Worm (Caenorhabditis elegans): ENCODE measurements around the gene F54D1.6.

F54D1.6 gene

ce11 chrIV:11316106-11316505 lies 28.5 kb downstream of the F54D1.6 start:
- TF ChIP-seq ref-1 (GFP tag; conservative IDR thresholded peaks at IDR 0.05): no peak
- no peak for TF ChIP-seq flt-1 (GFP tag; IDR thresholded peaks at IDR 0.05)
- no peak for TF ChIP-seq T22C8.4 (GFP tag; IDR thresholded peaks at IDR 0.05)
- no peak for TF ChIP-seq ztf-23 (GFP tag; IDR thresholded peaks at IDR 0.05)
- no peak for TF ChIP-seq med-1 (GFP tag; optimal IDR thresholded peaks at IDR 0.05; ENCODE audit: insufficient read depth)
- no peak for TF ChIP-seq cog-1 (tag; optimal IDR thresholded peaks at IDR 0.05)

ce11 chrIV:11316640-11317039 lies 29.0 kb downstream of the F54D1.6 start:
- TF ChIP-seq tab-1 (GFP tag; IDR thresholded peaks at IDR 0.05) (no peak), klf-2 (GFP tag; conservative IDR thresholded peaks at IDR 0.05) (no peak)

ce11 chrIV:11317119-11317518 lies 29.5 kb downstream of the F54D1.6 start, which contains the start of gene gspd-1:
Gene gspd-1 (plus strand): TSS chrIV:11317419.
- TF ChIP-seq ref-1 (GFP tag; conservative IDR thresholded peaks at IDR 0.05) (no peak), cog-1 (tag; optimal IDR thresholded peaks at IDR 0.05) (no peak), flt-1 (GFP tag; IDR thresholded peaks at IDR 0.05) (no peak), T22C8.4 (GFP tag; IDR thresholded peaks at IDR 0.05) (no peak), ztf-23 (GFP tag; IDR thresholded peaks at IDR 0.05) (no peak), tab-1 (GFP tag; IDR thresholded peaks at IDR 0.05) (no peak), klf-2 (GFP tag; conservative IDR thresholded peaks at IDR 0.05) (no peak), med-1 (GFP tag; optimal IDR thresholded peaks at IDR 0.05; ENCODE audit: insufficient read depth) (no peak), ztf-29 (GFP tag; IDR thresholded peaks at IDR 0.05) (no peak)

ce11 chrIV:11319884-11320362 lies 32.3 kb downstream of the F54D1.6 start, which contains the start of gene B0035.18:
Gene B0035.18 (plus strand): TSS chrIV:11320312.
- TF ChIP-seq klf-2 (GFP tag; conservative IDR thresholded peaks at IDR 0.05): no peak
- no peak for TF ChIP-seq tab-1 (GFP tag; IDR thresholded peaks at IDR 0.05)
- no peak for TF ChIP-seq flt-1 (GFP tag; IDR thresholded peaks at IDR 0.05)
- no peak for TF ChIP-seq ztf-23 (GFP tag; IDR thresholded peaks at IDR 0.05)
- TF ChIP-seq ztf-29 (GFP tag; IDR thresholded peaks at IDR 0.05): no peak
- no peak for TF ChIP-seq ref-1 (GFP tag; conservative IDR thresholded peaks at IDR 0.05)
- TF ChIP-seq cog-1 (tag; optimal IDR thresholded peaks at IDR 0.05): no peak
- no peak for TF ChIP-seq T22C8.4 (GFP tag; IDR thresholded peaks at IDR 0.05)

DNA sequence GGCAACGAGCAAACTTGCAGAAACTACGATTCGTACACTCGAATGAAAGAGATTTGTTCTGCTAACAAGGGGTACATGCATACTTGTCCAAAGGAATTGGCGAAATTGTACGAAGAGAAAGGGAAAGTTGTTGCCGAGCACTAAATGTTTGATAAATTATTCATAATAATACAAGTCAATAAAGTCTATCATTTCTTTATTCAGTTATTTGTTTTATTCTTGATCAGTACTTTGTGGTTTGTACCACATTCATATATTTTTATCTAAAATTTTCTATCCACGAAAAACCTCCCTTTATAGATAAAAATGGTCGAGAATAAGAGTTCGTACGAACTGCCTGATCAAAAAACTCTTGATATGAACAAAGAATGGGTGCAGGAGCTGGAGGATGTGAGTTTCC lies 32.9 kb downstream of the F54D1.6 start, which contains the start of gene edg-1:
edg-1 (plus strand) TSS at position 301 of the 400 bp plus-strand sequence.
- no peak for TF ChIP-seq cog-1 (tag; optimal IDR thresholded peaks at IDR 0.05)
- no peak for TF ChIP-seq ref-1 (GFP tag; conservative IDR thresholded peaks at IDR 0.05)
- TF ChIP-seq tab-1 (GFP tag; IDR thresholded peaks at IDR 0.05): no peak
- no peak for TF ChIP-seq ztf-29 (GFP tag; IDR thresholded peaks at IDR 0.05)
- TF ChIP-seq med-1 (GFP tag; optimal IDR thresholded peaks at IDR 0.05; ENCODE audit: insufficient read depth): no peak
- TF ChIP-seq flt-1 (GFP tag; IDR thresholded peaks at IDR 0.05): no peak
- TF ChIP-seq ztf-23 (GFP tag; IDR thresholded peaks at IDR 0.05): no peak
- no peak for TF ChIP-seq klf-2 (GFP tag; conservative IDR thresholded peaks at IDR 0.05)
- TF ChIP-seq T22C8.4 (GFP tag; IDR thresholded peaks at IDR 0.05): no peak

ce11 chrIV:11323666-11324065 lies 36.1 kb downstream of the F54D1.6 start:
- no peak for TF ChIP-seq med-1 (GFP tag; optimal IDR thresholded peaks at IDR 0.05; ENCODE audit: insufficient read depth)
- TF ChIP-seq tab-1 (GFP tag; IDR thresholded peaks at IDR 0.05): no peak
- no peak for TF ChIP-seq ztf-29 (GFP tag; IDR thresholded peaks at IDR 0.05)
- no peak for TF ChIP-seq cog-1 (tag; optimal IDR thresholded peaks at IDR 0.05)
- TF ChIP-seq ztf-23 (GFP tag; IDR thresholded peaks at IDR 0.05): no peak
- TF ChIP-seq ref-1 (GFP tag; conservative IDR thresholded peaks at IDR 0.05): no peak

- peak; percentile 38; the same call in 1 of the 2 replicates for TF ChIP-seq flt-1 (GFP tag; IDR thresholded peaks at IDR 0.05)
Observed at ce11 chrIV:11324741-11325140, 37.1 kb downstream of the F54D1.6 start, which contains the start of gene his-48. Gene his-48 (plus strand): TSS chrIV:11324745.

DNA sequence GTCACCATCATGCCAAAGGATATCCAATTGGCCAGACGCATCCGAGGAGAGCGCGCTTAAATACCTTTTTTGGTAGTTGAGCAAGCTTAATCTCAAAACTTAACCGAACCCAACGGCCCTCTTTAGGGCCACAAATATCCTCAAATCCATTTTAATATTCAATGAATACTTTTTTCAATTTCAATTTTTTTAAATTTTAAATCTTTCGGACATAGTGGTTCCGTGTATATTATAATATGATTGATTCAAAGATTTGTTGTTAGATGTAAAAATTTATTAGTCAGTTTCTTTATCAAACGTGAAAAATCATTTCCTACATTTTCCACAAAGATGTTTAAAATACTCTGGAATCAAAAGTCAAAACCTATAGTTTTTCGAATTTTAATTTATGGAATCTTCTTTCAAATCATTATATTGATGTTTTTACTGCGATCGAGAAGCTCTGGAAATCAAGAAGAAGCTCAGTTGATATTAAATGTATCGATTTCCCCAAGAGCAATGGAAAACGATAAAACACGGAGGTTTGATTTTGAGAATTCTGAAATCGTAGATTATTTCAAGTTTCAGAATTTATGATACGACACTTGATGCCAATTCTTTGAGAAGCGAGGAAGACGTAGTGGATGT lies 39.4 kb downstream of the F54D1.6 start, which contains the start of gene B0035.21:
B0035.21 (plus strand) TSS at position 322 of the 627 bp plus-strand sequence.
- no peak for TF ChIP-seq klf-2 (GFP tag; conservative IDR thresholded peaks at IDR 0.05)
- TF ChIP-seq ref-1 (GFP tag; conservative IDR thresholded peaks at IDR 0.05): no peak
- no peak for TF ChIP-seq med-1 (GFP tag; optimal IDR thresholded peaks at IDR 0.05; ENCODE audit: insufficient read depth)
- TF ChIP-seq flt-1 (GFP tag; IDR thresholded peaks at IDR 0.05): no peak
- TF ChIP-seq ztf-23 (GFP tag; IDR thresholded peaks at IDR 0.05): no peak
- no peak for TF ChIP-seq ztf-29 (GFP tag; IDR thresholded peaks at IDR 0.05)
- no peak for TF ChIP-seq tab-1 (GFP tag; IDR thresholded peaks at IDR 0.05)
- TF ChIP-seq cog-1 (tag; optimal IDR thresholded peaks at IDR 0.05): no peak
- TF ChIP-seq T22C8.4 (GFP tag; IDR thresholded peaks at IDR 0.05): no peak

DNA sequence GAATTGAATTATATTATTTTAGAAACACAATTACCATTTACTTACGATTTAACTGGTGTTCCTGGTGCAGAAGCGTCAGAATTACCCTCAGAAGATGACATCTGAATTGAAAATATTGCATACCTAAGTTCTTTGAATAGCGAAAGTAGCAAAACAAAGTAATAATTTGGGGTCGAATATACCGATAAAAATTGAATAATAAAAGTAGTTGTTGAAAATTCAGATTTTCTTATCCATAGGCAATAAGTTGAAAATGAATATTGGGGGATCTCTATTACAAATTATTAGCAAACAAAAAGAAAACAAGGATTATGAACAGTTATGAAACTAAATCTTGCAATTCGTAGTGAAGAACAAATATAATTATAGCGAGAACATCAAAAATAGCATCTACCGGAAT lies 41.7 kb downstream of the F54D1.6 start, which contains the start of gene leo-1:
leo-1 (minus strand) TSS at position 101 of the 400 bp plus-strand sequence.
- TF ChIP-seq T22C8.4 (GFP tag; IDR thresholded peaks at IDR 0.05) (no peak), cog-1 (tag; optimal IDR thresholded peaks at IDR 0.05) (no peak), ztf-23 (GFP tag; IDR thresholded peaks at IDR 0.05) (no peak), tab-1 (GFP tag; IDR thresholded peaks at IDR 0.05) (no peak), klf-2 (GFP tag; conservative IDR thresholded peaks at IDR 0.05) (no peak), ref-1 (GFP tag; conservative IDR thresholded peaks at IDR 0.05) (no peak), flt-1 (GFP tag; IDR thresholded peaks at IDR 0.05) (no peak), ztf-29 (GFP tag; IDR thresholded peaks at IDR 0.05) (no peak), med-1 (GFP tag; optimal IDR thresholded peaks at IDR 0.05; ENCODE audit: insufficient read depth) (no peak)

DNA sequence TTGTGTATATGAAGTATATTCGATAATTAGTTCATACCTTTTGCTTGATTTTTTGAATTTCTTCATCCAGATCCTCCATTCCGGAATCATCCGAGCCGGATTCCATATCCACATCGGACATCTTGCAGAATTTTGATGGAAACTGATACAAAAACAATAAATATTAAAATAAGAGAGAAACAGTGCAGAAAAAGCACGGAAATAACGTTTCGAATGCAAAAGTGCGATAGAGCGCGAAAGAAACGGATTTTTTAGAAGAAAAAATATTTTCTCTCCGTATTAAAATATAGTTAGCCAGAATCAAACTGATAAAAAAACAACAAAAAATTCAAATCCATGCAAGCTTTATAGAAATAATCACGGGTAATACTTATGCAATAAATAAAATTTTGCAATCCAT lies 45.1 kb downstream of the F54D1.6 start, which contains the start of gene sart-3:
sart-3 (minus strand) TSS at position 219 of the 400 bp plus-strand sequence.
- TF ChIP-seq cog-1 (tag; optimal IDR thresholded peaks at IDR 0.05) (no peak), ref-1 (GFP tag; conservative IDR thresholded peaks at IDR 0.05) (no peak), ztf-29 (GFP tag; IDR thresholded peaks at IDR 0.05) (no peak), T22C8.4 (GFP tag; IDR thresholded peaks at IDR 0.05) (no peak), flt-1 (GFP tag; IDR thresholded peaks at IDR 0.05) (no peak), ztf-23 (GFP tag; IDR thresholded peaks at IDR 0.05) (no peak), klf-2 (GFP tag; conservative IDR thresholded peaks at IDR 0.05) (no peak), tab-1 (GFP tag; IDR thresholded peaks at IDR 0.05) (no peak)

Measured in whole organism, midembryonic.